Fruit fly (Drosophila melanogaster) S2 (cell line): ENCODE data around the gene GstD2.

ENCODE experiments used
- CG8478 ChIP-seq: fragments of >200 bp; optimal IDR thresholded peaks from 2 replicates; lab custom pipeline; 2018
- CTCF ChIP-seq, 2 experiments: fragments of >200 bp; optimal IDR thresholded peaks; 2 replicates each; lab custom pipeline; 2018

- TF ChIP-seq CTCF (optimal IDR thresholded peaks at IDR 0.05; lab: Kevin White, UChicago) (no peak), CG8478 (no peak)
Observed at dm6 chr3R:12347659-12348058, 24.1 kb upstream of the GstD2 start.
